Worm (Caenorhabditis elegans): ENCODE data around the gene F42G2.2.

The F42G2.2 gene

ce11 chrII:2450990-2451389 lies 29.0 kb downstream of the F42G2.2 start (continued):
- TF ChIP-seq snpc-4 (GFP tag; optimal IDR thresholded peaks at IDR 0.05) (no peak), snpc-4 (tag; optimal IDR thresholded peaks at IDR 0.05) (peak in 2 of 4 experiments; percentile 2 to 36), lin-40 (tag; optimal IDR thresholded peaks at IDR 0.05) (no peak), unc-130 (GFP tag; optimal IDR thresholded peaks at IDR 0.05) (peak; percentile 87), lsy-27 (tag; optimal IDR thresholded peaks at IDR 0.05; ENCODE audit: borderline replicate concordance, insufficient read depth) (no peak), ceh-79 (tag; optimal IDR thresholded peaks at IDR 0.05) (no peak), rcor-1 (GFP tag; IDR thresholded peaks at IDR 0.05) (peak; percentile 80), snpc-1.1 (tag; optimal IDR thresholded peaks at IDR 0.05; ENCODE audit: insufficient read depth) (no peak), F39B2.1 (GFP tag; IDR thresholded peaks at IDR 0.05) (0 out of 2 replicates have a peak, but pooled peaks have one; percentile 27), Y79H2A.3 (GFP tag; conservative IDR thresholded peaks at IDR 0.05) (peak; percentile 91), nfyb-1 (GFP tag; IDR thresholded peaks at IDR 0.05) (peak; percentile 66; the same call in 1 of the 2 replicates), K11D2.4 (GFP tag; IDR thresholded peaks at IDR 0.05) (peak; percentile 73), aptf-3 (GFP tag; IDR thresholded peaks at IDR 0.05) (no peak), lin-35 (GFP tag; optimal IDR thresholded peaks at IDR 0.05) (peak; percentile 26 to 61 (median 53)), somi-1 (GFP tag; optimal IDR thresholded peaks at IDR 0.05) (peak; percentile 9), nhr-179 (tag; optimal IDR thresholded peaks at IDR 0.05) (no peak), ztf-3 (GFP tag; optimal IDR thresholded peaks at IDR 0.05) (no peak), F55B11.4 (tag; optimal IDR thresholded peaks at IDR 0.05; ENCODE audit: borderline replicate concordance, insufficient read depth) (no peak), lin-54 (GFP tag; optimal IDR thresholded peaks at IDR 0.05) (peak; percentile 95), C06A6.2 (GFP tag; conservative IDR thresholded peaks at IDR 0.05) (no peak), F23B12.7 (tag; optimal IDR thresholded peaks at IDR 0.05; ENCODE audit: insufficient read depth) (no peak), lsl-1 (GFP tag; optimal IDR thresholded peaks at IDR 0.05) (peak; percentile 84), akir-1 (GFP tag; optimal IDR thresholded peaks at IDR 0.05) (no peak), zfh-2 (GFP tag; conservative IDR thresholded peaks at IDR 0.05) (peak; percentile 71; the same call in 1 of the 2 replicates), ceh-91 (GFP tag; IDR thresholded peaks at IDR 0.05) (peak; percentile 95), hmg-20 (GFP tag; IDR thresholded peaks at IDR 0.05) (peak; percentile 73; the same call in 1 of the 2 replicates), D2030.7 (GFP tag; IDR thresholded peaks at IDR 0.05) (peak; percentile 95), efl-1 (GFP tag; optimal IDR thresholded peaks at IDR 0.05) (peak; percentile 97), K12H6.12 (tag; optimal IDR thresholded peaks at IDR 0.05) (peak; percentile 26), B0019.2 (GFP tag; conservative IDR thresholded peaks at IDR 0.05) (peak; percentile 92), athp-1 (tag; optimal IDR thresholded peaks at IDR 0.05) (peak; percentile 84), hsf-1 (GFP tag; IDR thresholded peaks at IDR 0.05) (peak; percentile 86), lin-26 (GFP tag; IDR thresholded peaks at IDR 0.05) (peak; percentile 43; the same call in 1 of the 2 replicates), bed-1 (GFP tag; IDR thresholded peaks at IDR 0.05) (0 out of 2 replicates have a peak, but pooled peaks have one; percentile 83), bed-2 (GFP tag; IDR thresholded peaks at IDR 0.05) (peak; percentile 93), tlf-1 (GFP tag; optimal IDR thresholded peaks at IDR 0.05) (peak; percentile 74), chd-7 (tag; optimal IDR thresholded peaks at IDR 0.05) (peak; percentile 25), nhr-80 (tag; optimal IDR thresholded peaks at IDR 0.05) (no peak), snpc-3.4 (tag; optimal IDR thresholded peaks at IDR 0.05) (peak; percentile 82), zim-3 (tag; optimal IDR thresholded peaks at IDR 0.05) (no peak), lag-1 (GFP tag; IDR thresholded peaks at IDR 0.05) (no peak), attf-3 (GFP tag; conservative IDR thresholded peaks at IDR 0.05) (peak; percentile 61; the same call in 1 of the 2 replicates), snpc-1.3 (tag; optimal IDR thresholded peaks at IDR 0.05; ENCODE audit: insufficient read depth) (peak; percentile 34), Y95B8A.8 (GFP tag; IDR thresholded peaks at IDR 0.05) (peak; percentile 93), repo-1 (tag; optimal IDR thresholded peaks at IDR 0.05) (no peak), ets-4 (GFP tag; optimal IDR thresholded peaks at IDR 0.05) (no peak), cebp-2 (GFP tag; IDR thresholded peaks at IDR 0.05) (no peak)
